Worm (Caenorhabditis elegans): Measurements from ENCODE around the gene srbc-40.

ce11 chrV:676550-677084 is 43.0 kb downstream of the srbc-40 start, which contains the start of the genes fbxa-72 and srx-21:
- TF ChIP-seq aly-2 (tag; optimal IDR thresholded peaks at IDR 0.05): no peak
- TF ChIP-seq nhr-11 (tag; optimal IDR thresholded peaks at IDR 0.05): no peak
- TF ChIP-seq snpc-4 (tag; optimal IDR thresholded peaks at IDR 0.05): no peak
- peak; percentile 23 for TF ChIP-seq nhr-85 (tag)
- no peak for TF ChIP-seq lin-39 (tag; optimal IDR thresholded peaks at IDR 0.05)
- TF ChIP-seq ama-1 (optimal IDR thresholded peaks at IDR 0.05): no peak
- TF ChIP-seq elt-2 (tag; optimal IDR thresholded peaks at IDR 0.05): no peak
- no peak for TF ChIP-seq ztf-11 (tag; optimal IDR thresholded peaks at IDR 0.05)
- TF ChIP-seq nhr-237 (tag; optimal IDR thresholded peaks at IDR 0.05): no peak
- TF ChIP-seq fkh-10 (GFP tag; optimal IDR thresholded peaks at IDR 0.05): no peak

Measured in whole organism, L1 larva.